Worm (Caenorhabditis elegans) whole organism, L2 larva: ENCODE results near the gene M04C3.5.

Source experiments
- aly-2 ChIP-seq: fragments of 150-350 bp; optimal IDR thresholded peaks from 2 replicates; lab custom pipeline; 2014; ENCODE audit warnings: missing biosample characterization, missing genetic modification characterization
- ama-1 ChIP-seq: fragments of 150-350 bp; optimal IDR thresholded peaks from 2 replicates; lab custom pipeline; 2018; ENCODE audit warnings: inconsistent platforms
- ceh-16 ChIP-seq: fragments of 150-350 bp; optimal IDR thresholded peaks from 2 replicates; lab custom pipeline; 2014; ENCODE audit warnings: missing biosample characterization, missing genetic modification characterization
- ceh-82 ChIP-seq: fragments of 150-350 bp; optimal IDR thresholded peaks from 2 replicates; lab custom pipeline; 2014; ENCODE audit warnings: missing biosample characterization, missing genetic modification characterization
- crh-2 ChIP-seq: sonication (generic microtip); optimal IDR thresholded peaks from 2 replicates; lab custom pipeline; 2017; ENCODE audit warnings: missing biosample characterization, missing genetic modification characterization
- lsy-2 ChIP-seq, 2 experiments: fragments of 150-350 bp in 1 of 2; sonication (generic microtip) in 1 of 2; optimal IDR thresholded peaks; 2 replicates each; lab custom pipeline; 2014 to 2017; ENCODE audit warnings: missing biosample characterization in 2 of 2, missing genetic modification characterization in 2 of 2
- unc-55 ChIP-seq: fragments of 150-350 bp; sonication (generic microtip); optimal IDR thresholded peaks from 3 replicates; lab custom pipeline; 2014; ENCODE audit warnings: missing biosample characterization, missing genetic modification reagents, missing genetic modification characterization
- ztf-11 ChIP-seq: sonication (generic microtip); optimal IDR thresholded peaks from 2 replicates; lab custom pipeline; 2017; ENCODE audit warnings: missing biosample characterization, missing genetic modification characterization
- ztf-4 ChIP-seq: fragments of 150-350 bp; optimal IDR thresholded peaks from 2 replicates; lab custom pipeline; 2014; ENCODE audit warnings: missing biosample characterization, missing genetic modification characterization

DNA sequence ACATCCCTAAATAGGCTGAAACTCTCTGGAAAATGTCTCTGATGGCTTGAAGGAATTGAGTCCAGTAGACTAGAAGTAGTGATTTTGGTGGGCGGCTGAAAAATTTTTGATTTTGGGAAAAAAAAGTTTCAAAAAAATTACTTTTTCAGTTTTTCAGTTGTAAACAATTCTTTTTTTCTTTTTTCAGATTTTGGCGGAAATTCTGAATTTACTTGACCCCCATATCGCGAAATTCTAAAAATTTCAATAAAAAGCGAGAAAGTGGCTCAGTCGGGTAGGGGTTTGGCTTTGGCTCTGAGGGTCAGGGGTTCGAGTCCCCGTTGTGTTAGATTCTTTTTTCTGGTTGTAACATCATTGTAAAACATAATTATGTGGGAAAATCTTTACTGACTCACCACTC lies 18.5 kb upstream of the M04C3.5 start, which contains the start of gene srw-85:
- no peak for TF ChIP-seq ceh-82 (tag; lab: Kevin White, UChicago)
- TF ChIP-seq ztf-11 (tag; lab: Kevin White, UChicago), result no peak
- TF ChIP-seq crh-2, result no peak
- no peak for TF ChIP-seq ceh-16 (tag; lab: Kevin White, UChicago)
- no peak for TF ChIP-seq ama-1 (lab: Kevin White, UChicago)
- TF ChIP-seq aly-2, result no peak
- no peak for TF ChIP-seq ztf-4 (tag; lab: Kevin White, UChicago)
- no peak for TF ChIP-seq unc-55 (GFP tag; lab: Kevin White, UChicago)
- TF ChIP-seq lsy-2 (tag; optimal IDR thresholded peaks at IDR 0.05; lab: Kevin White, UChicago), result no peak
